Fruit fly (Drosophila melanogaster) whole organism, prepupa: ENCODE results near the gene CG3823.

Experiments used
- Blimp-1 ChIP-seq: fragments of 200-800 bp; sonication (Bioruptor generic); optimal IDR thresholded peaks from 3 replicates; lab custom pipeline; 2017; ENCODE audit warnings: missing biosample characterization, missing genetic modification characterization, mild to moderate bottlenecking, moderate library complexity, missing genetic modification reagents
- CG16779 ChIP-seq: fragments of 200-800 bp; sonication (Bioruptor generic); optimal IDR thresholded peaks from 3 replicates; lab custom pipeline; 2017; ENCODE audit warnings: missing biosample characterization, mild to moderate bottlenecking, missing genetic modification characterization
- CG31627 ChIP-seq: fragments of 200-800 bp; sonication (Bioruptor generic); optimal IDR thresholded peaks from 3 replicates; lab custom pipeline; 2016; ENCODE audit warnings: missing biosample characterization, missing genetic modification characterization
- Eip78C ChIP-seq: fragments of 200-800 bp; sonication (Bioruptor generic); peaks from one replicate; lab custom pipeline; 2016; ENCODE audit warnings: missing biosample characterization, missing genetic modification characterization
- Hr39 ChIP-seq: fragments of 200-800 bp; sonication (Bioruptor generic); optimal IDR thresholded peaks from 2 replicates; lab custom pipeline; 2016; ENCODE audit warnings: missing biosample characterization, missing genetic modification characterization
- Smox ChIP-seq: fragments of 200-800 bp; sonication (Bioruptor generic); optimal IDR thresholded peaks from 3 replicates; lab custom pipeline; 2016; ENCODE audit warnings: missing biosample characterization, missing genetic modification characterization
- fd59A ChIP-seq: fragments of 200-800 bp; sonication (Bioruptor generic); optimal IDR thresholded peaks from 2 replicates; lab custom pipeline; 2017; ENCODE audit warnings: missing biosample characterization, mild to moderate bottlenecking, missing genetic modification characterization, missing genetic modification reagents
- salr ChIP-seq, 2 experiments: fragments of 200-800 bp; sonication (Bioruptor generic); optimal IDR thresholded peaks; 3 replicates each; lab custom pipeline; 2016 to 2018; ENCODE audit warnings: missing biosample characterization in 2 of 2, missing genetic modification characterization in 2 of 2, mild to moderate bottlenecking in 1 of 2

dm6 chrX:6352769-6353612 is 49.2 kb downstream of the CG3823 start:
- TF ChIP-seq Hr39 (no peak), salr (GFP tag; optimal IDR thresholded peaks at IDR 0.05; lab: Kevin White, UChicago) (no peak), CG31627 (GFP tag; lab: Kevin White, UChicago) (no peak), Blimp-1 (no peak), Smox (GFP tag; lab: Kevin White, UChicago) (no peak), fd59A (GFP tag; lab: Kevin White, UChicago) (no peak), CG16779 (tag; lab: Kevin White, UChicago) (no peak), Eip78C (GFP tag; lab: Kevin White, UChicago) (no peak)
